Worm (Caenorhabditis elegans) whole organism, L1 larva: Measurements from ENCODE around the gene mig-38.

Source experiments
- C04F5.9 ChIP-seq: sonication (generic microtip); optimal IDR thresholded peaks from 2 replicates; lab custom pipeline; 2016; ENCODE audit warnings: missing genetic modification characterization, missing compliant biosample characterization
- C16A3.4 ChIP-seq: fragments of 150-350 bp; optimal IDR thresholded peaks from 2 replicates; lab custom pipeline; 2014; ENCODE audit warnings: missing biosample characterization, missing genetic modification characterization
- Y116A8C.19 ChIP-seq: sonication (generic microtip); optimal IDR thresholded peaks from 2 replicates; lab custom pipeline; 2016; ENCODE audit warnings: missing compliant biosample characterization, missing genetic modification characterization, borderline replicate concordance
- aha-1 ChIP-seq: fragments of 150-350 bp; optimal IDR thresholded peaks from 2 replicates; lab custom pipeline; 2014; ENCODE audit warnings: missing biosample characterization, missing genetic modification characterization
- alr-1 ChIP-seq: fragments of 200-800 bp; sonication (Bioruptor generic); optimal IDR thresholded peaks from 2 replicates; lab custom pipeline; 2018; ENCODE audit warnings: borderline replicate concordance, mild to moderate bottlenecking, missing genetic modification characterization, missing compliant biosample characterization
- aly-2 ChIP-seq: fragments of 150-350 bp; optimal IDR thresholded peaks from 2 replicates; lab custom pipeline; 2014; ENCODE audit warnings: missing biosample characterization, missing genetic modification characterization
- ama-1 ChIP-seq: fragments of 150-350 bp; optimal IDR thresholded peaks from 2 replicates; lab custom pipeline; 2014
- ceh-8 ChIP-seq: fragments of 200-800 bp; sonication (Bioruptor generic); optimal IDR thresholded peaks from 2 replicates; lab custom pipeline; 2018; ENCODE audit warnings: mild to moderate bottlenecking, missing genetic modification characterization, moderate library complexity, missing compliant biosample characterization
- ceh-90 ChIP-seq: sonication (generic microtip); optimal IDR thresholded peaks from 2 replicates; lab custom pipeline; 2016; ENCODE audit warnings: missing genetic modification characterization, missing compliant biosample characterization
- ces-1 ChIP-seq: fragments of 150-350 bp; optimal IDR thresholded peaks from 2 replicates; lab custom pipeline; 2014; ENCODE audit warnings: missing biosample characterization, missing genetic modification reagents, missing genetic modification characterization
- dpl-1 ChIP-seq, 3 experiments: fragments of 150-350 bp in 2 of 3; sonication (generic microtip) in 1 of 3; optimal IDR thresholded peaks; 2 replicates each; lab custom pipeline; 2014 to 2017; ENCODE audit warnings: missing biosample characterization in 3 of 3, missing genetic modification characterization in 3 of 3, missing genetic modification reagents in 3 of 3
- efl-1 ChIP-seq, 4 experiments: fragments of 150-350 bp; optimal IDR thresholded peaks in 3 of 4; peaks in 1 of 4; 1 replicate in 1 of 4; 2 replicates in 3 of 4; lab custom pipeline; 2014; ENCODE audit warnings: missing biosample characterization in 2 of 4, missing genetic modification characterization in 2 of 4, missing genetic modification reagents in 2 of 4
- efl-3 ChIP-seq: fragments of 200-800 bp; sonication (Bioruptor generic); optimal IDR thresholded peaks from 2 replicates; lab custom pipeline; 2018; ENCODE audit warnings: mild to moderate bottlenecking, missing genetic modification characterization, missing compliant biosample characterization
- fkh-10 ChIP-seq: sonication (generic microtip); optimal IDR thresholded peaks from 2 replicates; lab custom pipeline; 2017; ENCODE audit warnings: missing biosample characterization, missing genetic modification reagents, missing genetic modification characterization
- fkh-8 ChIP-seq: sonication (generic microtip); optimal IDR thresholded peaks from 2 replicates; lab custom pipeline; 2016; ENCODE audit warnings: mild to moderate bottlenecking, missing genetic modification characterization, missing compliant biosample characterization
- fos-1 ChIP-seq: fragments of 150-350 bp; optimal IDR thresholded peaks from 2 replicates; lab custom pipeline; 2014; ENCODE audit warnings: missing biosample characterization, missing genetic modification characterization
- hlh-17 ChIP-seq: fragments of 200-800 bp; sonication (Bioruptor generic); optimal IDR thresholded peaks from 2 replicates; lab custom pipeline; 2018; ENCODE audit warnings: missing genetic modification characterization, mild to moderate bottlenecking, missing compliant biosample characterization, moderate library complexity, borderline replicate concordance
- hlh-4 ChIP-seq: sonication (generic microtip); optimal IDR thresholded peaks from 2 replicates; lab custom pipeline; 2016; ENCODE audit warnings: mild to moderate bottlenecking, missing genetic modification characterization, missing compliant biosample characterization
- irx-1 ChIP-seq: sonication (generic microtip); optimal IDR thresholded peaks from 2 replicates; lab custom pipeline; 2016; ENCODE audit warnings: missing genetic modification characterization, missing compliant biosample characterization
- lin-13 ChIP-seq: fragments of 150-350 bp; optimal IDR thresholded peaks from 2 replicates; lab custom pipeline; 2014; ENCODE audit warnings: missing biosample characterization, missing genetic modification reagents, missing genetic modification characterization
- lin-14 ChIP-seq: fragments of 200-800 bp; sonication (Bioruptor generic); optimal IDR thresholded peaks from 2 replicates; lab custom pipeline; 2018; ENCODE audit warnings: mild to moderate bottlenecking, missing genetic modification characterization, moderate library complexity, missing compliant biosample characterization
- lin-35 ChIP-seq, 2 experiments: fragments of 150-350 bp; optimal IDR thresholded peaks; 2 replicates each; lab custom pipeline; 2014; ENCODE audit warnings: missing biosample characterization in 2 of 2, missing genetic modification characterization in 2 of 2, missing genetic modification reagents in 2 of 2
- lin-39 ChIP-seq: fragments of 150-350 bp; optimal IDR thresholded peaks from 2 replicates; lab custom pipeline; 2014; ENCODE audit warnings: missing biosample characterization, missing genetic modification reagents, missing genetic modification characterization
- lsy-2 ChIP-seq, 2 experiments: fragments of 150-350 bp; optimal IDR thresholded peaks; 2 replicates each; lab custom pipeline; 2014; ENCODE audit warnings: missing biosample characterization in 2 of 2, missing genetic modification characterization in 2 of 2
- mdl-1 ChIP-seq, 2 experiments: fragments of 150-350 bp; optimal IDR thresholded peaks; 2 replicates each; lab custom pipeline; 2014 to 2017; ENCODE audit warnings: missing biosample characterization in 2 of 2, missing genetic modification characterization in 2 of 2, inconsistent platforms in 1 of 2
- mep-1 ChIP-seq: fragments of 150-350 bp; optimal IDR thresholded peaks from 2 replicates; lab custom pipeline; 2014; ENCODE audit warnings: missing biosample characterization, missing genetic modification characterization
- nhr-11 ChIP-seq: fragments of 150-350 bp; optimal IDR thresholded peaks from 2 replicates; lab custom pipeline; 2014; ENCODE audit warnings: missing biosample characterization, missing genetic modification characterization
- nhr-12 ChIP-seq: sonication (generic microtip); optimal IDR thresholded peaks from 2 replicates; lab custom pipeline; 2017; ENCODE audit warnings: missing biosample characterization, missing genetic modification characterization
- nhr-19 ChIP-seq: fragments of 200-800 bp; sonication (Bioruptor generic); conservative IDR thresholded peaks from 2 replicates; pipeline ENCODE4 v1.3.6; 2022; ENCODE audit warnings: missing genetic modification characterization, missing compliant biosample characterization
- nhr-20 ChIP-seq: sonication (generic microtip); optimal IDR thresholded peaks from 2 replicates; lab custom pipeline; 2016; ENCODE audit warnings: mild to moderate bottlenecking, missing genetic modification characterization, missing compliant biosample characterization
- nhr-71 ChIP-seq: sonication (generic microtip); optimal IDR thresholded peaks from 2 replicates; lab custom pipeline; 2016; ENCODE audit warnings: mild to moderate bottlenecking, missing genetic modification characterization, moderate library complexity, missing compliant biosample characterization
- nhr-76 ChIP-seq: sonication (generic microtip); optimal IDR thresholded peaks from 2 replicates; lab custom pipeline; 2017; ENCODE audit warnings: missing biosample characterization, missing genetic modification characterization
- nhr-77 ChIP-seq: fragments of 150-350 bp; optimal IDR thresholded peaks from 2 replicates; lab custom pipeline; 2014; ENCODE audit warnings: missing biosample characterization, missing genetic modification characterization
- nhr-84 ChIP-seq: sonication (generic microtip); optimal IDR thresholded peaks from 2 replicates; lab custom pipeline; 2017; ENCODE audit warnings: missing biosample characterization, missing genetic modification characterization
- nhr-85 ChIP-seq: sonication (generic microtip); peaks from one replicate; lab custom pipeline; 2016; ENCODE audit warnings: missing genetic modification characterization, inconsistent platforms, missing compliant biosample characterization
- nhr-90 ChIP-seq: sonication (generic microtip); optimal IDR thresholded peaks from 2 replicates; lab custom pipeline; 2016; ENCODE audit warnings: mild to moderate bottlenecking, missing genetic modification characterization, missing compliant biosample characterization; ENCODE audit not compliant: poor library complexity
- pag-3 ChIP-seq: sonication (generic microtip); optimal IDR thresholded peaks from 2 replicates; lab custom pipeline; 2017; ENCODE audit warnings: missing genetic modification characterization, mild to moderate bottlenecking, missing compliant biosample characterization, antibody characterized with exemption, borderline replicate concordance; ENCODE audit not compliant: insufficient read depth
- pax-3 ChIP-seq: fragments of 200-800 bp; sonication (Bioruptor generic); optimal IDR thresholded peaks from 2 replicates; lab custom pipeline; 2018; ENCODE audit warnings: mild to moderate bottlenecking, missing genetic modification characterization, moderate library complexity, missing compliant biosample characterization
- rnt-1 ChIP-seq: sonication (generic microtip); optimal IDR thresholded peaks from 2 replicates; lab custom pipeline; 2016; ENCODE audit warnings: mild to moderate bottlenecking, missing genetic modification characterization, moderate library complexity, missing compliant biosample characterization
- skn-1 ChIP-seq: fragments of 150-350 bp; optimal IDR thresholded peaks from 2 replicates; lab custom pipeline; 2014; ENCODE audit warnings: missing biosample characterization, missing genetic modification characterization
- snpc-4 ChIP-seq: fragments of 150-350 bp; optimal IDR thresholded peaks from 2 replicates; lab custom pipeline; 2014; ENCODE audit warnings: missing biosample characterization, missing genetic modification characterization
- snu-23 ChIP-seq: sonication (generic microtip); optimal IDR thresholded peaks from 2 replicates; lab custom pipeline; 2016; ENCODE audit warnings: missing genetic modification characterization, missing compliant biosample characterization
- sox-4 ChIP-seq: sonication (generic microtip); optimal IDR thresholded peaks from 2 replicates; lab custom pipeline; 2016; ENCODE audit warnings: missing genetic modification characterization, missing compliant biosample characterization
- tbx-2 ChIP-seq: sonication (generic microtip); optimal IDR thresholded peaks from 2 replicates; lab custom pipeline; 2016; ENCODE audit warnings: missing genetic modification characterization, missing compliant biosample characterization
- unc-130 ChIP-seq: fragments of 150-350 bp; optimal IDR thresholded peaks from 2 replicates; lab custom pipeline; 2017; ENCODE audit warnings: missing biosample characterization, missing genetic modification characterization, inconsistent platforms
- unc-30 ChIP-seq: sonication (generic microtip); optimal IDR thresholded peaks from 2 replicates; lab custom pipeline; 2017; ENCODE audit warnings: missing biosample characterization, missing genetic modification characterization
- unc-98 ChIP-seq: fragments of 200-800 bp; sonication (Bioruptor generic); IDR thresholded peaks from 2 replicates; pipeline ENCODE4 v1.3.6; 2022; ENCODE audit warnings: missing genetic modification characterization, missing compliant biosample characterization
- vab-15 ChIP-seq: sonication (generic microtip); optimal IDR thresholded peaks from 2 replicates; lab custom pipeline; 2017; ENCODE audit warnings: missing genotype, mild to moderate bottlenecking, missing genetic modification characterization, missing compliant biosample characterization
- zag-1 ChIP-seq: fragments of 150-350 bp; optimal IDR thresholded peaks from 2 replicates; lab custom pipeline; 2014; ENCODE audit warnings: missing biosample characterization, missing genetic modification characterization
- zip-4 ChIP-seq: fragments of 200-800 bp; sonication (Bioruptor generic); optimal IDR thresholded peaks from 2 replicates; lab custom pipeline; 2018; ENCODE audit warnings: mild to moderate bottlenecking, missing genetic modification characterization, moderate library complexity, missing compliant biosample characterization

The mig-38 gene

ce11 chrIV:11646908-11647307 is 52.9 kb downstream of the mig-38 start:
- TF ChIP-seq nhr-71 (tag; lab: Kevin White, UChicago) (peak; percentile 64), fkh-8 (no peak), zip-4 (no peak), hlh-17 (GFP tag; lab: Kevin White, UChicago) (no peak), skn-1 (tag; lab: Kevin White, UChicago) (no peak), aha-1 (tag; lab: Kevin White, UChicago) (no peak), rnt-1 (peak; percentile 52), nhr-20 (tag; lab: Kevin White, UChicago) (peak; percentile 1), snu-23 (GFP tag; lab: Kevin White, UChicago) (peak; percentile 21), unc-98 (GFP tag; lab: Robert Waterston, UW) (no peak), fkh-10 (GFP tag; lab: Kevin White, UChicago) (no peak), lsy-2 (tag; optimal IDR thresholded peaks at IDR 0.05; lab: Kevin White, UChicago) (peak in 1 of 2 experiments; percentile 35), unc-130 (tag; lab: Kevin White, UChicago) (peak; percentile 1), vab-15 (no peak), C16A3.4 (tag; lab: Kevin White, UChicago) (no peak), ceh-8 (GFP tag; lab: Kevin White, UChicago) (no peak), nhr-19 (GFP tag; lab: Robert Waterston, UW) (peak; percentile 34), lin-14 (peak; percentile 40)

DNA sequence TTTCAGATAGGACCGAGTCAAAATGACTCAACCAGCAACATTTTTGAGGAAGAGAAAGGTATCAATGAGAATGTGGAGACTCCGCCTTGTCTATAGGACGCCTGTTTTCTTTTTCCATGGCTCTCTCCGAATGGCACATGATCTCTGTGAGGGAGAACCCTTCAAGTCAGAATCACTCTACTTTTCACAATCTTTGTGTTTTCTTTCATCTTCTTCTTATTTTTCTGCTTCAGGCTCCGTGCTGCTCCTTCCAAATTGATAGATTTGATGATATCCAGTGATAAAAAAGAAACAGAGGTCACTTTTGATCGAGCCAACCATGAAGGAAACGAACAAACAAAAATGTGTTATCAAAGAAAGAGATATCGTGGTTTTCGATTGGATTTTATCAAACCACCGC is 55.0 kb downstream of the mig-38 start, which contains the start of gene ZK809.8:
ZK809.8 (minus strand) TSS at position 34 of the 400 bp plus-strand sequence.
- TF ChIP-seq mep-1 (no peak), pag-3 (tag; lab: Kevin White, UChicago) (no peak), mdl-1 (tag; optimal IDR thresholded peaks at IDR 0.05; lab: Kevin White, UChicago) (no peak), fkh-10 (GFP tag; lab: Kevin White, UChicago) (no peak), efl-3 (GFP tag; lab: Kevin White, UChicago) (no peak), Y116A8C.19 (no peak), nhr-20 (tag; lab: Kevin White, UChicago) (peak; percentile 6), lin-35 (GFP tag; optimal IDR thresholded peaks at IDR 0.05; lab: Kevin White, UChicago) (no peak), nhr-85 (no peak), nhr-11 (no peak), efl-1 (optimal IDR thresholded peaks at IDR 0.05; lab: Kevin White, UChicago) (no peak), efl-1 (GFP tag; optimal IDR thresholded peaks at IDR 0.05 in 1 of 2; lab: Kevin White, UChicago) (no peak), lin-13 (no peak), unc-130 (tag; lab: Kevin White, UChicago) (peak; percentile 6), dpl-1 (GFP tag; optimal IDR thresholded peaks at IDR 0.05; lab: Kevin White, UChicago) (no peak), nhr-12 (tag; lab: Kevin White, UChicago) (no peak), ces-1 (GFP tag; lab: Kevin White, UChicago) (no peak), C04F5.9 (tag; lab: Kevin White, UChicago) (no peak), ceh-90 (tag; lab: Kevin White, UChicago) (no peak), snpc-4 (tag; lab: Kevin White, UChicago) (no peak), unc-30 (no peak), aha-1 (tag; lab: Kevin White, UChicago) (no peak), alr-1 (tag; lab: Kevin White, UChicago) (no peak), lin-39 (no peak), sox-4 (tag; lab: Kevin White, UChicago) (no peak), ama-1 (lab: Kevin White, UChicago) (no peak), nhr-90 (no peak), hlh-4 (no peak), fkh-8 (no peak), skn-1 (tag; lab: Kevin White, UChicago) (no peak), hlh-17 (GFP tag; lab: Kevin White, UChicago) (no peak), tbx-2 (no peak), nhr-76 (tag; lab: Kevin White, UChicago) (no peak), zag-1 (no peak), C16A3.4 (tag; lab: Kevin White, UChicago) (no peak), nhr-77 (tag; lab: Kevin White, UChicago) (no peak), fos-1 (tag; lab: Kevin White, UChicago) (no peak), unc-98 (GFP tag; lab: Robert Waterston, UW) (no peak), pax-3 (no peak), aly-2 (tag; lab: Kevin White, UChicago) (no peak), lin-14 (peak; percentile 67), irx-1 (tag; lab: Kevin White, UChicago) (no peak), nhr-84 (tag; lab: Kevin White, UChicago) (no peak)
